Fruit fly (Drosophila melanogaster) Kc167 (cell line): ENCODE data around the gene Cp15.

Source experiments
- Myc ChIP-seq: fragments of >200 bp; optimal IDR thresholded peaks from 2 replicates; lab custom pipeline; 2017; ENCODE audit warnings: missing external identifiers
- Sin3A ChIP-seq: fragments of >200 bp; optimal IDR thresholded peaks from 2 replicates; lab custom pipeline; 2018; ENCODE audit warnings: missing external identifiers
- h ChIP-seq: fragments of >200 bp; optimal IDR thresholded peaks from 3 replicates; lab custom pipeline; 2018; ENCODE audit warnings: missing external identifiers
- insv ChIP-seq: fragments of >200 bp; optimal IDR thresholded peaks from 3 replicates; lab custom pipeline; 2018; ENCODE audit warnings: missing external identifiers
- psq ChIP-seq: fragments of >200 bp; optimal IDR thresholded peaks from 2 replicates; lab custom pipeline; 2017; ENCODE audit warnings: missing external identifiers
- ttk ChIP-seq: sonication (Bioruptor generic); optimal IDR thresholded peaks from 2 replicates; lab custom pipeline; 2017; ENCODE audit warnings: missing external identifiers

Cp15 gene

DNA sequence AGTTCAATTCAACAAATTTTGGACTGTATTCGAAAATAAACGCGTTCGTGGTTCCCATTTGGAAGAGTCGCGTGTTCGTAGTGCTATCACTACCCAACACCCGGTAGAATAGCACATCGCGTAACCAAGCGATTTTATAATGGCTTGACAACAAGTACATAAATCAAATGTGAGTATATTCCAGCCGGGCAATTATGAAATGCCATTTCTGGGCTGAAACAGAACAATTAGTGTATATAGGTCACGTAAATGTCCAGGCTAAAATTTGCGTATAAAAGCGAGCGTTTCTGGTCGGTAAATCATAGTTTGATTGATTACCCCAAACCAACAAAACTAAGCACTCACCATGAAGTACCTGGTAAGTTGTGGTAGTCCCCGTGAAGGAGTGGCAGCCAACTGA is at the start of gene Cp15:
Gene Cp15, plus strand, starts transcription at position 301 of the 400 bp plus-strand sequence.
- TF ChIP-seq h (lab: Kevin White, UChicago) = no peak
- no peak for TF ChIP-seq insv (lab: Kevin White, UChicago)
- no peak for TF ChIP-seq Sin3A
- no peak for TF ChIP-seq psq
- no peak for TF ChIP-seq Myc (lab: Kevin White, UChicago)
- TF ChIP-seq ttk (lab: Kevin White, UChicago) = no peak

DNA sequence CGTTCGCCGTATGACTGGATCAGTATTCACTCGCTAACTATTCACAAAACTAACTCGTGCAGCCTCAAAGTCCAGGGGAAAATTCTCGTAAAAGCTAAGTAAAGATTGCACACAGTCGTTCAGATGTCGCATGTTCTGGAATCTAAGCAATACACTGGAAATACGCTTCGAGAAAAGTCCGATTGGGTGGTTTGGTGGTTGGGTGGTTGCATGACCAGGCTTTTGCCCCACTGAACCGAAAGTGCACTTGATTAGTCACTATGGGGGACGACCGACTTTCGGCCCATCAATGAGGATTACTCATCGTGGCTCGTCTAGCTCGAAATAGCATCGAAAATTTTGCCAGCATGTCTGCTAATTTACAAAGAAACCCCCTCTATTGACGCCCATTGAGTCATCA is 47.9 kb upstream of the Cp15 start:
- TF ChIP-seq Myc (lab: Kevin White, UChicago) (no peak), ttk (lab: Kevin White, UChicago) (no peak), insv (lab: Kevin White, UChicago) (no peak), psq (no peak), Sin3A (no peak), h (lab: Kevin White, UChicago) (no peak)

DNA sequence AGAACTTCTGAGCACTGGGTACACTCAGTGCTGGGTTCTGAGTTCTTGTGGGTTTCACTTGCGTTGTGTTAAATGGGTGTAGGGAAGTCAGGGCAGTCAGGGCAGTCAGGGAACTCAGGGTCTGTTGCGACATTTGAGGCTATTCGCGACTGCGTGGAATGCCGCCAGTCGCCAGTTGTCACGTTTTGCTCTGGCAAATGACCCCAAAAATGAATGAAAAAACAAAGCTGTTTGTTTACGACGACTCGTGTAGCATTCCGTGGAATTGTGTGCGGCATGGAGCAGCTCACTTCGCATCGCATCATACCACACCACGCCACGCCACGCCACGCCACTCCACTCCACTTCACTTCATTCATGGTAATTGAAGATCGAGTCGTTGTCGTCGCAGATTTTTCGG is 47.0 kb upstream of the Cp15 start:
- no peak for TF ChIP-seq Myc (lab: Kevin White, UChicago)
- TF ChIP-seq ttk (lab: Kevin White, UChicago) = no peak
- no peak for TF ChIP-seq psq
- no peak for TF ChIP-seq Sin3A
- TF ChIP-seq h (lab: Kevin White, UChicago) = no peak
- no peak for TF ChIP-seq insv (lab: Kevin White, UChicago)

DNA sequence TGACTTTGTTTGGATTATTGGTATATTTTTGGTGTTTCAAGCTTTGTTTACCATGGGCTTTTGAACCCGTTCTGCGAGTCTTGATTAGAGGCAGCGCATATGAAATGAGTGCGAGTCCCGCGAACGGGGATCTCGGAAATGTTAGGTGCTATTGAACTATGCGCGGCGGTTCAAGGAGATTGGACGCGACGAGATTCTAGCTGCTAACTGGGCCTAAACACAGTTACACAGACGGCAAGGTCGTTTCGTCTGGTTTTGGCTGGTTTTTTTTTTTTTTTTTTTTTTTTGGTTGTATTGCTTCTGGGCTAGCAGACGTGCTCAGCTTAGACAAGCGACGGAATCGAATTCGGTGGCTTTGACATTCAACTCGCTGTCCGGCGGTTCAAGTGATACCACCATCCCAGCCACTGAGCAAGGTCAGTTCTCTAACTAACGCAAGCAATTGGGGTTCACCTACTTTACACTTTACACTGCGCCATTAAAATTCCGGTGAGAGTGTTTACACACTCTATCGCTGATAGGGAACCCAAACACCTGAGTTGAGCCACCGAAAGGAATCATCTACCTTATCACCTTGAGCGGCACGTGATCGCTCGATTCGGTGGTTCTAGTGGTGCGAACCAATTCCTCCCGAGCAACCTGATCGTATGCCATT is 46.3 kb upstream of the Cp15 start:
- TF ChIP-seq ttk (lab: Kevin White, UChicago) (no peak), Sin3A (no peak), h (lab: Kevin White, UChicago) (no peak), insv (lab: Kevin White, UChicago) (no peak), Myc (lab: Kevin White, UChicago) (no peak), psq (no peak)

DNA sequence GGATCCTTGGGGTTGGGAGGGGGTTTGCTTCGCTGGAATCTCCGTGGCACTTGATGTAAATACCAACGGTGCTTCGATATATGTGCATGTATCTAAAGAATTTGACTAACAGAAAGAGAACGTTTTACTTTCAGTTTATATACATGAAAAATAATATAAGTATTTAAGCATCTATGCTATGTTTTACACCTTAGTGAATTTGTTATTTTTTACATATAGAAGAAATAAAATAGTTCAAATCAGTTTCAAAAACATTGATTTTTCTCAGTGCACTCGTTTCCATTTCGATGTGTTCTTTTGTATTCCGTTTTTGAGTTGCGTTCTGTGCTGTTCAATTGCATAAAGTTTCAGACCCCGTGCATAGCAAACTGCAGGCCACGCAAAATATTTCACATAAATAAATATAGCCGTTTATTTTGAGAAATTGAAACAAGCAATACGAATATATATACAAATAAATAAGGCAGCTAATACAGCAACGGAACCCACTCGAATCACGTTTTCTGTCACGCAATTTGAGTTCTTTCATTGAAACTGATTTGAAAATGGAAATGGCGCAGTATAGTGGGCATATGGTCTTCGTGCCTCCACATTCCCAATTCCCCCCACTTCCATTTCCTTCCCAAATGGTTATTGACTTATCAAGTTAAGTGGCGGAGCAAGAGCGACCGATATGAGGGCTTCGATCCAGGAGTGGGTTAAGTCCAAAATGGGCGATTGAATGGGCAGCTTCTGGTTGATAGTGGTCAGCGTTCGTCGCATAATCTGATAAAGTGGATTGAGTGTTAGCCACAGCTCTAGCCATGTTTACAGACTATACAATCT is 45.5 kb upstream of the Cp15 start:
- TF ChIP-seq Sin3A (no peak), psq (no peak), ttk (lab: Kevin White, UChicago) (no peak), Myc (lab: Kevin White, UChicago) (no peak), insv (lab: Kevin White, UChicago) (no peak), h (lab: Kevin White, UChicago) (no peak)

DNA sequence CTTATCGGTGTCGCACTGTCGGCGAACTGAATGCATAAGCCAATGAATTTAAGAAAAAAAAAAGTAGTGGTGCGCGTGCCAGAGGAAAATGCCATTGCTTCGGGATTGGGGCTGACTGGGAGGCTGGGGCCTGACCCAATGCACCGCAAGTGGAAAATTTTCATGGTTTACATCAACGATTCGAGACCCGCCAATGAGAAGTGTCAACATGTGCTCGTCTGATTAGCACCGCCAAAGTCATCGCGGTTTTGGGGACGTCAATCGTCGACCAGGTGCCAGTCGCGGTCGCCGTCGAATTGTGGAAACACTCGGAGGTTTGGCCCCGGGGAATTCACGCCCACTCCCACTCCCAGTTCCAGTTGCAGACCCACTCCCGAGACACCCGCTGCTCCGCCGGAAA is 44.5 kb upstream of the Cp15 start:
- TF ChIP-seq h (lab: Kevin White, UChicago) = no peak
- TF ChIP-seq insv (lab: Kevin White, UChicago) = no peak
- TF ChIP-seq Sin3A = no peak
- no peak for TF ChIP-seq psq
- no peak for TF ChIP-seq Myc (lab: Kevin White, UChicago)

DNA sequence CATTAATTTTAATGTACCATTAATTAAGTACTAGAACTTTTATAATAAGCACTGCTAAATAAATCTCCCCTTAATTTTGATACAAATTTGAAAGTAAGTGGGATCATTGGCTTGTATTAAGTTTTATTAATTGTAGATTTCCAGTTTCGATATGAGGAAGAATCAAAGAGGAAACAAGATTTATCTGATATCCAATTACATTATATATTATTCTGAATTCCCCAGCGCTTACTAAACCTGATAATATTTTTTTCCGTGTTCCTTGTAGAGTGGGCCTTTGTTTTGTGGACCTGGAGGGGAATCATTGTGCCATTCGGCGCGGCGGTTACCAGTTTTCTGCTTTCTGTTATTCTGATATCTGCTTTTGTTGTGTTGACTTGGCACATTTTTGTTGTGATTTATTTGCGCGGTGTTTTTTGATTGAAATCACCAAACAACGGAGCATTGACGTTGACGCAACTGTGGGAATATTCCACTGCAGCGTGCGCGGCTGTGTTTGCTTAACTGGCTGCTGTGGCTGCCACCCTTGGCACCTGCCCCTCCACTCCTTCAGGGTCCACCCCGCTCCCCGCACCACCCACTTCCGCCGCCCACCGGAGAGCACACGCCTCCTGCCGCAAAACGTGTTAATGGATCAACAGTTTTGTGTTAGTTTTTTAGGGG is 43.7 kb upstream of the Cp15 start:
- TF ChIP-seq h (lab: Kevin White, UChicago) (no peak), Sin3A (no peak)

DNA sequence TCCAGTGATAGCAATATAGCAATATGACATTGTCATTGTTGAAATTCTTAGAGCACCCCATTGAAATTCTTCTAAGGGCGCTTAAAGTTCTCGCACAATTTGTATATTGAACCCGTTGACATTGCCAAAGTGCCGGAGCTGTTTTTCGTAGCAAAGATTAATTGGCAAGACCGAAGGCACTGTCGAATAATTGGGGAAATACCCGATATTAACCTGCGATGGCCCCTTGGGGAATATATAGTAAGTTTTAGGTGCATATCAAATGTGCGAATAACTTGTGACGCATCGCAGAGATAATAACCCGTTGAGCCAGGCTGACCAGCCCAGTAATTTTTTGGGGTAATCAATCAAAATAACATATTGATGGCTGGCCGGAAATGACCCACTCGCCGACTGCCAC is 41.6 kb upstream of the Cp15 start:
- no peak for TF ChIP-seq insv (lab: Kevin White, UChicago)
- TF ChIP-seq psq = no peak
- no peak for TF ChIP-seq h (lab: Kevin White, UChicago)
- TF ChIP-seq Myc (lab: Kevin White, UChicago) = no peak
- TF ChIP-seq Sin3A = no peak

DNA sequence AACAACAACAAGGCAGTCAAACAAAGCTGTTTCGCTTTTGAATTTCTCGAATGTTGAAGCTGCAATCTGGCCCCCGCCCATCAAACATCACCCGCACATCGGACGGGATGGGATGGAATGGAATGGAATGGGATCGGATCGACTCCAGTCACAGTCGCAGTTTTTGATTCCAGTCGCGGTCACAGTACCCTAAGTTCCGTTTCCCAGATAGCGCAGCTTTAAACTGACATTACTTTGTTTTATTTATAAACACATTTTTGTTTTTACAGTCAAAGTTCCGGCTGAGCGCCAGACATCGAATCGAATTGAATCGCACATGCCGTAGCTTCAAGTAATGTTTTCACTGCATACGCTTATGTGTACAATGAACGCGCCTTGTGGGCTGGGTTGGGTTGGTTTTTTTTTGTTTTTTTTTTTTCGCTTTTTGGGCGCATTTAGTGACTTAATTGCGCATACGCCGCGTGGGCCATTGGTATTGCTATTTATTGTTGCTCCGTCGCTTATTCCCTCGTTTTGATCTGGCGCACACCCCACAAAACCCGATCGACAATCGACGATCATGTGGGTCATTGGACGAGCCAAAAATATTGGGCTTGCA is 39.5 kb upstream of the Cp15 start:
- no peak for TF ChIP-seq ttk (lab: Kevin White, UChicago)
- no peak for TF ChIP-seq insv (lab: Kevin White, UChicago)
- no peak for TF ChIP-seq psq
- TF ChIP-seq Sin3A = no peak
- TF ChIP-seq Myc (lab: Kevin White, UChicago) = no peak
- TF ChIP-seq h (lab: Kevin White, UChicago) = no peak

DNA sequence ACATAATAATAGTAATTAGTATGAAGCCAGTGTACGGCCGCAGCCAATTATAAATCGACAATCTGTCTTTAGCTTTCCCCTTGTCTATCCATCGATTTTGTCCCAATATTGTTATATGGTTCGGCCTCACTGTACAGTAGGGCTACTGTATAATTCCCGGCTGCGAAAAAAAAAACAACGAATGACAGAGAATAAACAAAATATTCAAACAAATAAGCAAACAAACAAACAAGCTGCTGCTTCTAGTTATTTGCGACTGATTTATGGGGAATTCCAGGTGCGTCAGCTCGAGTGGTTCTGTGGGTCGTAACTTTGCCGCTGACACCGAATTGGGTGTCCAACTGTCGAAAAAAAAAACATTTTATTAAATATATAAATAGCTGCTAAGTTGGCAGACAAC is 38.6 kb upstream of the Cp15 start:
- TF ChIP-seq ttk (lab: Kevin White, UChicago) = no peak
- no peak for TF ChIP-seq Sin3A
- TF ChIP-seq h (lab: Kevin White, UChicago) = no peak
- no peak for TF ChIP-seq psq
- TF ChIP-seq Myc (lab: Kevin White, UChicago) = no peak
- TF ChIP-seq insv (lab: Kevin White, UChicago) = no peak

DNA sequence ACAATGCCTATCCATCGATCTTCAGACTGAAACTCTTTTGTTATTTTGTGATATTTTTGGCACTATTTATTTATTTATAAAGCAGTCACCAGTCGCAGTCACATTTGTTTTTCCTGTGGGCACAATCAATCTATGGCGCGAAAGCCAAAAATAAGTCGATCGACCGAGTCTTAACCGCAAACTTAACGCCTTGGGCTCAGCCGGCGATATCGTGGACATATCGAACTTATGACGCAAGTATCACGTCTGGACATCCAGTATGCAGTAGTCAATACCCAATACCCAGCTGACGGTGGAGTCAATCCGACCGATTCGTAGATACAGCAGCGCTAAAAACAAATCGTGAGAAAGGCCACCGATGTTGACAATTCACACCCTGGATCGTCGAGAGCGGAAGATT is 37.7 kb upstream of the Cp15 start:
- TF ChIP-seq ttk (lab: Kevin White, UChicago) (no peak), psq (no peak), Sin3A (no peak), h (lab: Kevin White, UChicago) (no peak), insv (lab: Kevin White, UChicago) (no peak), Myc (lab: Kevin White, UChicago) (no peak)
